Fruit fly (Drosophila melanogaster) whole organism, embryonic: ENCODE results near the gene H.

Experiments used
- Bteb2 ChIP-seq: fragments of 200-800 bp; sonication (Bioruptor generic); optimal IDR thresholded peaks from 2 replicates; lab custom pipeline; 2016; ENCODE audit warnings: missing biosample characterization, missing genetic modification characterization
- CG10959 ChIP-seq: fragments of 200-800 bp; sonication (Bioruptor generic); IDR thresholded peaks from 2 replicates; pipeline ENCODE4 v1.3.6; 2022; ENCODE audit warnings: missing biosample characterization, missing genetic modification characterization
- CG14710 ChIP-seq: fragments of 200-800 bp; sonication (Bioruptor generic); optimal IDR thresholded peaks from 3 replicates; lab custom pipeline; 2019; ENCODE audit warnings: missing biosample characterization, mild to moderate bottlenecking, missing genetic modification characterization, moderate library complexity
- CG18619 ChIP-seq: fragments of 200-800 bp; sonication (Bioruptor generic); optimal IDR thresholded peaks from 3 replicates; lab custom pipeline; 2017; ENCODE audit warnings: missing biosample characterization, mild to moderate bottlenecking, missing genetic modification characterization
- CG2129 ChIP-seq: fragments of 200-800 bp; sonication (Bioruptor generic); IDR thresholded peaks from 2 replicates; pipeline ENCODE4 v1.3.6; 2022; ENCODE audit warnings: missing biosample characterization, missing genetic modification characterization; ENCODE audit not compliant: partially characterized antibody
- CG7786 ChIP-seq: fragments of 200-800 bp; sonication (Bioruptor generic); optimal IDR thresholded peaks from 2 replicates; lab custom pipeline; 2016; ENCODE audit warnings: missing biosample characterization, missing genetic modification characterization
- D19A ChIP-seq: fragments of 200-800 bp; optimal IDR thresholded peaks from 3 replicates; lab custom pipeline; 2019; ENCODE audit warnings: missing biosample characterization, mild to moderate bottlenecking, missing genetic modification characterization, moderate library complexity
- lilli ChIP-seq: fragments of 200-800 bp; sonication (Bioruptor generic); optimal IDR thresholded peaks from 3 replicates; lab custom pipeline; 2016; ENCODE audit warnings: missing biosample characterization, missing genetic modification characterization
- zfh1 ChIP-seq: fragments of 200-800 bp; sonication (Bioruptor generic); IDR thresholded peaks from 3 replicates; pipeline ENCODE4 v1.3.6; 2022; ENCODE audit warnings: missing biosample characterization, missing genetic modification characterization

DNA sequence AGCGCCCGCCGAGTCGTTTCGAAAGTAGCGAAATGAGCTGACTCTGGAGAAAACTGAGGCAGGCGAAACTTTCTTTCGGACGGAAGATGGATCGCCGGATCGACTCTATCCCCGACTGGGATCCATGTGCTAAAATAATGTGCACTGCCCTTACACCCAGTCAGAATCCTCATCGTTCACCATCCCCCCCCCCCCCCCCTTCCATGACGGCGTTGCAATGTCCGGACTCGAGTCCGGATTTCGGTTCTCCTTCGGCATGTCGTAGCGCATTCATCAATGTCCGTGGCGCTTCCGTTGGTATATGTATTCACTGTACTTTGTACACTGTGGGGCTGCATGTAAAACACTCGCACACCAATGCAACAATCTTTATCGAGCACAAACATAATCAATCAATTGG lies 16.7 kb upstream of the H start:
- TF ChIP-seq CG14710 (tag; lab: Kevin White, UChicago) (no peak), zfh1 (no peak), CG2129 (GFP tag; lab: Robert Waterston, UW) (no peak), CG7786 (GFP tag; lab: Kevin White, UChicago) (no peak), CG18619 (GFP tag; lab: Kevin White, UChicago) (no peak), CG10959 (GFP tag; lab: Robert Waterston, UW) (no peak), Bteb2 (GFP tag; lab: Kevin White, UChicago) (no peak), lilli (no peak), D19A (tag; lab: Kevin White, UChicago) (no peak)
